In the genomic region with DNA sequence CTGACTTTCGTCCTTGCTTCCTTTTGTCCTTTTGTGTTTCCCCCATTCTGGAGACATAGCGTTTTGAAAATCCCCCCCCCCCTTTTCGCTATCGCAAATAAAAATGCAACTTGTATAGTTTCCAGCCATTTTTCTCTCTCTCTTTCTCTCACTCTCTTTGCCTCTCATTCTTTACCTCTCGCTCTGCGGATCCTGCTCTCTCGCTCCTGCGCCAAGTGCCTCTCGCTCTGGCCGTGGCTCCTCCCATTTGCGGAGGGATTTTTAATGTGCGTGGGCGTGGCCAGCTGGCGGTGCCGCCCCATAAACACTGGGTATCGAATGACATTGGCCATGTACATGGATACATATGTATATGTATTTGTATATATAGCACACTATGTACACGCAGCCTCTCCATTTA, we compare ENCODE assay signal across 2 fruit fly cellular contexts.
TF ChIP-seq lines count a peak whose summit lies in the region.

No protein-coding gene starts in this region.

- no peak for TF ChIP-seq CTCF in whole organism, embryonic (GFP tag; optimal IDR thresholded peaks at IDR 0.05; lab: Kevin White, UChicago)

TF ChIP-seq in whole organism, embryonic, 481 proteins besides CTCF, POLR2A, EP300 and RAD21:
- TF ChIP-seq CG18599 (GFP tag; optimal IDR thresholded peaks at IDR 0.05; lab: Kevin White, UChicago) (no peak), Nf-YC (tag; optimal IDR thresholded peaks at IDR 0.05; lab: Kevin White, UChicago) (peak; percentile 83), CG1832 (GFP tag; optimal IDR thresholded peaks at IDR 0.05; lab: Kevin White, UChicago) (peak; percentile 74), Trl (optimal IDR thresholded peaks at IDR 0.05; lab: Kevin White, UChicago) (peak in 1 of 2 experiments; percentile 22), Trl (GFP tag; optimal IDR thresholded peaks at IDR 0.05; lab: Kevin White, UChicago) (no peak), Fer3 (tag; optimal IDR thresholded peaks at IDR 0.05; lab: Kevin White, UChicago) (no peak), kah (GFP tag; optimal IDR thresholded peaks at IDR 0.05; lab: Kevin White, UChicago) (no peak), CG4707 (GFP tag; optimal IDR thresholded peaks at IDR 0.05; lab: Kevin White, UChicago) (no peak), Deaf1 (tag; optimal IDR thresholded peaks at IDR 0.05; lab: Kevin White, UChicago) (peak; percentile 25), Nf-YB (GFP tag; optimal IDR thresholded peaks at IDR 0.05; lab: Kevin White, UChicago) (peak; percentile 77)

TF ChIP-seq in whole organism, wandering third instar larva, 38 proteins besides CTCF, POLR2A, EP300 and RAD21:
- TF ChIP-seq Dfd (GFP tag; optimal IDR thresholded peaks at IDR 0.05; lab: Kevin White, UChicago) (peak; percentile 72), Mio (GFP tag; optimal IDR thresholded peaks at IDR 0.05; lab: Kevin White, UChicago) (no peak)
